Fruit fly (Drosophila melanogaster) whole organism, embryonic: ENCODE data around the gene CG14219.

Experiments
- CrebB ChIP-seq: fragments of 200-800 bp; sonication (Bioruptor generic); optimal IDR thresholded peaks from 3 replicates; lab custom pipeline; 2018; ENCODE audit warnings: missing biosample characterization, mild to moderate bottlenecking, missing genetic modification characterization
- Drgx ChIP-seq: fragments of 200-800 bp; sonication (Bioruptor generic); IDR thresholded peaks from 2 replicates; pipeline ENCODE4 v1.3.6; 2022; ENCODE audit warnings: missing biosample characterization, missing genetic modification characterization
- Hand ChIP-seq: fragments of 200-800 bp; sonication (Bioruptor generic); optimal IDR thresholded peaks from 2 replicates; lab custom pipeline; 2017; ENCODE audit warnings: mild to moderate bottlenecking, missing biosample characterization, missing genetic modification reagents, missing genetic modification characterization
- bbx ChIP-seq: fragments of 200-800 bp; sonication (Bioruptor generic); IDR thresholded peaks from 2 replicates; pipeline ENCODE4 v1.3.6; 2022; ENCODE audit warnings: missing biosample characterization, missing genetic modification characterization; ENCODE audit not compliant: partially characterized antibody

- peak; percentile 76 for TF ChIP-seq bbx (GFP tag; lab: Robert Waterston, UW)
- no peak for TF ChIP-seq CrebB (tag; lab: Kevin White, UChicago)
- TF ChIP-seq Drgx = no peak
- no peak for TF ChIP-seq Hand (GFP tag; lab: Kevin White, UChicago)
Measured at dm6 chrX:19622924-19623323, 33.0 kb upstream of the CG14219 start, which contains the start of the genes Naa20A and MKP-4.
